Fruit fly (Drosophila melanogaster) whole organism, embryonic: ENCODE measurements around the gene teq.

Source experiments
- Blimp-1 ChIP-seq: fragments of 200-800 bp; sonication (Bioruptor generic); optimal IDR thresholded peaks from 3 replicates; lab custom pipeline; 2018; ENCODE audit warnings: missing biosample characterization, missing genetic modification characterization, mild to moderate bottlenecking, moderate library complexity, missing genetic modification reagents
- CG10431 ChIP-seq: fragments of 200-800 bp; sonication (Bioruptor generic); optimal IDR thresholded peaks from 3 replicates; lab custom pipeline; 2018; ENCODE audit warnings: missing biosample characterization, mild to moderate bottlenecking, missing genetic modification characterization
- CG10959 ChIP-seq: fragments of 200-800 bp; sonication (Bioruptor generic); IDR thresholded peaks from 2 replicates; pipeline ENCODE4 v1.3.6; 2022; ENCODE audit warnings: missing biosample characterization, missing genetic modification characterization
- CG11723 ChIP-seq: fragments of 200-800 bp; sonication (Bioruptor generic); optimal IDR thresholded peaks from 2 replicates; lab custom pipeline; 2017; ENCODE audit warnings: missing biosample characterization, mild to moderate bottlenecking, missing genetic modification characterization
- CG14014 ChIP-seq: fragments of 200-800 bp; sonication (Bioruptor generic); IDR thresholded peaks from 2 replicates; pipeline ENCODE4 v1.3.6; 2022; ENCODE audit warnings: missing biosample characterization, missing genetic modification characterization
- CG15073 ChIP-seq: fragments of 200-800 bp; sonication (Bioruptor generic); optimal IDR thresholded peaks from 2 replicates; lab custom pipeline; 2016; ENCODE audit warnings: missing biosample characterization, missing genetic modification characterization
- CG17186 ChIP-seq: fragments of 200-800 bp; sonication (Bioruptor generic); optimal IDR thresholded peaks from 3 replicates; lab custom pipeline; 2017; ENCODE audit warnings: missing biosample characterization, missing genetic modification reagents, missing genetic modification characterization
- CG30403 ChIP-seq: fragments of 200-800 bp; sonication (Bioruptor generic); optimal IDR thresholded peaks from 3 replicates; lab custom pipeline; 2016; ENCODE audit warnings: missing biosample characterization, missing genetic modification characterization
- CG3065 ChIP-seq: fragments of 200-800 bp; sonication (Bioruptor generic); optimal IDR thresholded peaks from 2 replicates; lab custom pipeline; 2016; ENCODE audit warnings: missing biosample characterization, missing genetic modification characterization
- CG31224 ChIP-seq: fragments of 200-800 bp; sonication (Bioruptor generic); IDR thresholded peaks from 2 replicates; pipeline ENCODE4 v1.3.6; 2022; ENCODE audit warnings: missing biosample characterization, missing genetic modification characterization
- CG32532 ChIP-seq: fragments of 200-800 bp; sonication (Bioruptor generic); IDR thresholded peaks from 2 replicates; pipeline ENCODE4 v1.3.6; 2022; ENCODE audit warnings: missing biosample characterization, missing genetic modification characterization
- CG34376 ChIP-seq: fragments of 200-800 bp; sonication (Bioruptor generic); optimal IDR thresholded peaks from 2 replicates; lab custom pipeline; 2018; ENCODE audit warnings: missing biosample characterization, mild to moderate bottlenecking, missing genetic modification characterization
- CG3838 ChIP-seq: fragments of 200-800 bp; sonication (Bioruptor generic); optimal IDR thresholded peaks from 3 replicates; lab custom pipeline; 2016; ENCODE audit warnings: missing biosample characterization, missing genetic modification characterization
- CG4424 ChIP-seq: fragments of 200-800 bp; sonication (Bioruptor generic); optimal IDR thresholded peaks from 3 replicates; lab custom pipeline; 2016; ENCODE audit warnings: missing biosample characterization, missing genetic modification characterization
- CG6854 ChIP-seq: fragments of 200-800 bp; sonication (Bioruptor generic); optimal IDR thresholded peaks from 3 replicates; lab custom pipeline; 2017; ENCODE audit warnings: missing biosample characterization, mild to moderate bottlenecking, missing genetic modification characterization
- CG9215 ChIP-seq: fragments of 200-800 bp; sonication (Bioruptor generic); IDR thresholded peaks from 2 replicates; pipeline ENCODE4 v1.3.6; 2022; ENCODE audit warnings: missing biosample characterization, missing genetic modification characterization
- CG9797 ChIP-seq: fragments of 200-800 bp; sonication (Bioruptor generic); optimal IDR thresholded peaks from 3 replicates; lab custom pipeline; 2018; ENCODE audit warnings: missing biosample characterization, mild to moderate bottlenecking, missing genetic modification characterization
- CG9876 ChIP-seq: fragments of 200-800 bp; sonication (Bioruptor generic); optimal IDR thresholded peaks from 2 replicates; lab custom pipeline; 2016; ENCODE audit warnings: missing biosample characterization, missing genetic modification characterization
- Chrac-16 ChIP-seq: fragments of 200-800 bp; sonication (Bioruptor generic); optimal IDR thresholded peaks from 3 replicates; lab custom pipeline; 2016; ENCODE audit warnings: missing biosample characterization, missing genetic modification characterization
- Dbx ChIP-seq: fragments of 200-800 bp; sonication (Bioruptor generic); IDR thresholded peaks from 3 replicates; pipeline ENCODE4 v1.3.6; 2022; ENCODE audit warnings: missing biosample characterization, missing genetic modification characterization
- Dip3 ChIP-seq: fragments of 200-800 bp; sonication (Bioruptor generic); optimal IDR thresholded peaks from 3 replicates; lab custom pipeline; 2016; ENCODE audit warnings: missing biosample characterization, missing genetic modification characterization
- Eip74EF ChIP-seq, 2 experiments: fragments of 200-800 bp in 1 of 2; fragments of >200 bp in 1 of 2; sonication (Bioruptor generic) in 1 of 2; optimal IDR thresholded peaks; 2 replicates each; lab custom pipeline; 2017 to 2019; ENCODE audit warnings: missing biosample characterization in 2 of 2, missing genetic modification characterization in 2 of 2, mild to moderate bottlenecking in 1 of 2, moderate library complexity in 1 of 2
- Fer1 ChIP-seq: fragments of 200-800 bp; sonication (Bioruptor generic); optimal IDR thresholded peaks from 2 replicates; lab custom pipeline; 2017; ENCODE audit warnings: missing biosample characterization, mild to moderate bottlenecking, missing genetic modification characterization
- HHEX ChIP-seq: fragments of 200-800 bp; sonication (Bioruptor generic); optimal IDR thresholded peaks from 3 replicates; lab custom pipeline; 2017; ENCODE audit warnings: missing biosample characterization, mild to moderate bottlenecking, missing genetic modification characterization, missing genetic modification reagents
- Jarid2 ChIP-seq: fragments of 200-800 bp; sonication (Bioruptor generic); optimal IDR thresholded peaks from 3 replicates; lab custom pipeline; 2017; ENCODE audit warnings: mild to moderate bottlenecking, missing biosample characterization, missing genetic modification reagents, missing genetic modification characterization
- Max ChIP-seq: fragments of 200-800 bp; sonication (Bioruptor generic); optimal IDR thresholded peaks from 2 replicates; lab custom pipeline; 2016; ENCODE audit warnings: missing biosample characterization, mild to moderate bottlenecking, missing genetic modification characterization
- Med ChIP-seq: fragments of 200-800 bp; sonication (Bioruptor generic); peaks from one replicate; lab custom pipeline; 2016; ENCODE audit warnings: missing biosample characterization, missing genetic modification characterization, mild to moderate bottlenecking, inconsistent platforms, moderate library complexity
- Mrtf ChIP-seq: fragments of 200-800 bp; sonication (Bioruptor generic); IDR thresholded peaks from 3 replicates; pipeline ENCODE4 v1.3.6; 2022; ENCODE audit warnings: missing biosample characterization, missing genetic modification characterization
- Myb ChIP-seq: fragments of 200-800 bp; sonication (Bioruptor generic); optimal IDR thresholded peaks from 2 replicates; lab custom pipeline; 2016; ENCODE audit warnings: missing biosample characterization, missing genetic modification characterization
- Nf-YA ChIP-seq: fragments of 200-800 bp; sonication (Bioruptor generic); IDR thresholded peaks from 2 replicates; pipeline ENCODE4 v1.3.6; 2022; ENCODE audit warnings: missing biosample characterization, missing genetic modification characterization
- Nf-YB ChIP-seq: fragments of 200-800 bp; sonication (Bioruptor generic); optimal IDR thresholded peaks from 3 replicates; lab custom pipeline; 2019; ENCODE audit warnings: missing biosample characterization, mild to moderate bottlenecking, missing genetic modification characterization, moderate library complexity
- Nf-YC ChIP-seq: fragments of 200-800 bp; optimal IDR thresholded peaks from 3 replicates; lab custom pipeline; 2019; ENCODE audit warnings: missing biosample characterization, mild to moderate bottlenecking, missing genetic modification characterization, moderate library complexity
- Oli ChIP-seq: fragments of 200-800 bp; sonication (Bioruptor generic); optimal IDR thresholded peaks from 2 replicates; lab custom pipeline; 2018; ENCODE audit warnings: missing biosample characterization, mild to moderate bottlenecking, missing genetic modification characterization, moderate library complexity
- Optix ChIP-seq: fragments of 200-800 bp; sonication (Bioruptor generic); IDR thresholded peaks from 3 replicates; pipeline ENCODE4 v1.3.6; 2022; ENCODE audit warnings: missing biosample characterization, missing genetic modification characterization
- Sry-δ ChIP-seq: fragments of 200-800 bp; sonication (Bioruptor generic); optimal IDR thresholded peaks from 2 replicates; lab custom pipeline; 2016; ENCODE audit warnings: missing biosample characterization, missing genetic modification characterization
- Ssrp ChIP-seq: fragments of 200-800 bp; sonication (Bioruptor generic); optimal IDR thresholded peaks from 2 replicates; lab custom pipeline; 2018; ENCODE audit warnings: missing biosample characterization, mild to moderate bottlenecking, missing genetic modification characterization, moderate library complexity
- caup ChIP-seq: fragments of 200-800 bp; sonication (Bioruptor generic); optimal IDR thresholded peaks from 3 replicates; lab custom pipeline; 2017; ENCODE audit warnings: missing biosample characterization, mild to moderate bottlenecking, missing genetic modification characterization, moderate library complexity; ENCODE audit not compliant: severe bottlenecking
- ci ChIP-seq: fragments of 200-800 bp; sonication (Bioruptor generic); IDR thresholded peaks from 3 replicates; pipeline ENCODE4 v1.3.6; 2022; ENCODE audit warnings: missing biosample characterization, missing genetic modification characterization
- danr ChIP-seq: fragments of 200-800 bp; sonication (Bioruptor generic); IDR thresholded peaks from 2 replicates; pipeline ENCODE4 v1.3.6; 2022; ENCODE audit warnings: missing biosample characterization, missing genetic modification characterization
- eve ChIP-seq, 2 experiments: fragments of >200 bp; optimal IDR thresholded peaks; 2 replicates each; lab custom pipeline; 2017; ENCODE audit warnings: missing biosample characterization in 2 of 2, missing genetic modification characterization in 2 of 2
- insv ChIP-seq, 2 experiments: fragments of 200-800 bp; sonication (Bioruptor generic); optimal IDR thresholded peaks; 3 replicates each; lab custom pipeline; 2016 to 2018; ENCODE audit warnings: missing biosample characterization in 2 of 2, missing genetic modification characterization in 2 of 2
- klu ChIP-seq: fragments of 200-800 bp; sonication (Bioruptor generic); IDR thresholded peaks from 2 replicates; pipeline ENCODE4 v1.3.6; 2022; ENCODE audit warnings: missing biosample characterization, missing genetic modification characterization
- maf-S ChIP-seq: fragments of 200-800 bp; sonication (Bioruptor generic); optimal IDR thresholded peaks from 2 replicates; lab custom pipeline; 2016; ENCODE audit warnings: missing biosample characterization, missing genetic modification characterization
- nmo ChIP-seq: fragments of 200-800 bp; sonication (Bioruptor generic); optimal IDR thresholded peaks from 2 replicates; lab custom pipeline; 2018; ENCODE audit warnings: missing biosample characterization, mild to moderate bottlenecking, missing genetic modification characterization, moderate library complexity
- phol ChIP-seq: fragments of 200-800 bp; sonication (Bioruptor generic); optimal IDR thresholded peaks from 3 replicates; lab custom pipeline; 2018; ENCODE audit warnings: missing biosample characterization, mild to moderate bottlenecking, missing genetic modification characterization, moderate library complexity
- pros ChIP-seq: fragments of 200-800 bp; sonication (Bioruptor generic); optimal IDR thresholded peaks from 3 replicates; lab custom pipeline; 2019; ENCODE audit warnings: missing biosample characterization, mild to moderate bottlenecking, missing genetic modification characterization, moderate library complexity
- slou ChIP-seq: fragments of 200-800 bp; sonication (Bioruptor generic); optimal IDR thresholded peaks from 3 replicates; lab custom pipeline; 2016; ENCODE audit warnings: missing biosample characterization, missing genetic modification characterization
- sug ChIP-seq: fragments of 200-800 bp; optimal IDR thresholded peaks from 2 replicates; lab custom pipeline; 2019; ENCODE audit warnings: missing biosample characterization, mild to moderate bottlenecking, missing genetic modification characterization, moderate library complexity
- unpg ChIP-seq: fragments of 200-800 bp; sonication (Bioruptor generic); optimal IDR thresholded peaks from 3 replicates; lab custom pipeline; 2018; ENCODE audit warnings: missing biosample characterization, mild to moderate bottlenecking, missing genetic modification characterization, moderate library complexity
- vfl ChIP-seq: fragments of 200-800 bp; sonication (Bioruptor generic); optimal IDR thresholded peaks from 2 replicates; lab custom pipeline; 2016; ENCODE audit warnings: missing biosample characterization, missing genetic modification characterization
- wor ChIP-seq: fragments of 200-800 bp; sonication (Bioruptor generic); IDR thresholded peaks from 2 replicates; pipeline ENCODE4 v1.3.6; 2022; ENCODE audit warnings: missing biosample characterization, missing genetic modification characterization
- z ChIP-seq: fragments of 200-800 bp; sonication (Bioruptor generic); IDR thresholded peaks from 3 replicates; pipeline ENCODE4 v1.3.6; 2022; ENCODE audit warnings: missing biosample characterization, missing genetic modification characterization
- zf30C ChIP-seq: fragments of 200-800 bp; sonication (Bioruptor generic); optimal IDR thresholded peaks from 3 replicates; lab custom pipeline; 2018; ENCODE audit warnings: missing biosample characterization, mild to moderate bottlenecking, missing genetic modification characterization

teq gene

dm6 chr3L:9074285-9074684 lies at the start of gene teq:
Gene teq (plus strand): TSS chr3L:9074643.
- TF ChIP-seq Dbx (no peak), slou (GFP tag; lab: Kevin White, UChicago) (no peak), sug (tag; lab: Kevin White, UChicago) (peak; percentile 28), HHEX (no peak), danr (GFP tag; lab: Robert Waterston, UW) (no peak), CG34376 (GFP tag; lab: Kevin White, UChicago) (peak; percentile 81), maf-S (no peak), Max (GFP tag; lab: Kevin White, UChicago) (no peak), CG32532 (GFP tag; lab: Robert Waterston, UW) (no peak), pros (GFP tag; lab: Kevin White, UChicago) (peak; percentile 62), Ssrp (tag; lab: Kevin White, UChicago) (no peak), CG9797 (no peak), CG9876 (GFP tag; lab: Kevin White, UChicago) (no peak), Oli (tag; lab: Kevin White, UChicago) (no peak), CG17186 (no peak), CG10959 (GFP tag; lab: Robert Waterston, UW) (no peak), caup (GFP tag; lab: Kevin White, UChicago) (no peak), CG30403 (no peak), unpg (no peak), Fer1 (no peak), Chrac-16 (GFP tag; lab: Kevin White, UChicago) (no peak), wor (GFP tag; lab: Robert Waterston, UW) (no peak), CG4424 (no peak), vfl (no peak), z (GFP tag; lab: Robert Waterston, UW) (peak; percentile 77; the same call in 2 of the 3 replicates), Dip3 (GFP tag; lab: Kevin White, UChicago) (no peak), CG15073 (no peak), CG3838 (no peak)

- TF ChIP-seq Optix (GFP tag; lab: Robert Waterston, UW) (0 out of 3 replicates have a peak, but pooled peaks have one; percentile 7), Med (GFP tag; lab: Kevin White, UChicago) (peak; percentile 33), HHEX (peak; percentile 30), Sry-δ (no peak), Blimp-1 (no peak), ci (0 out of 3 replicates have a peak, but pooled peaks have one; percentile 37), Myb (no peak), insv (GFP tag; optimal IDR thresholded peaks at IDR 0.05; lab: Kevin White, UChicago) (no peak), CG9215 (GFP tag; lab: Robert Waterston, UW) (no peak), Mrtf (GFP tag; lab: Robert Waterston, UW) (no peak), CG6854 (GFP tag; lab: Kevin White, UChicago) (no peak), zf30C (GFP tag; lab: Kevin White, UChicago) (no peak), CG11723 (no peak), CG31224 (GFP tag; lab: Robert Waterston, UW) (no peak), CG10431 (GFP tag; lab: Kevin White, UChicago) (no peak), Nf-YC (tag; lab: Kevin White, UChicago) (peak; percentile 58), klu (GFP tag; lab: Robert Waterston, UW) (no peak), Nf-YA (GFP tag; lab: Robert Waterston, UW) (no peak), phol (tag; lab: Kevin White, UChicago) (peak; percentile 34), Jarid2 (GFP tag; lab: Kevin White, UChicago) (peak; percentile 4), Eip74EF (GFP tag; optimal IDR thresholded peaks at IDR 0.05; lab: Kevin White, UChicago) (no peak), nmo (GFP tag; lab: Kevin White, UChicago) (no peak), eve (GFP tag; optimal IDR thresholded peaks at IDR 0.05; lab: Kevin White, UChicago) (no peak), CG14014 (no peak), CG3065 (GFP tag; lab: Kevin White, UChicago) (peak; percentile 2), Nf-YB (GFP tag; lab: Kevin White, UChicago) (peak; percentile 57)
These were observed 49.7 kb upstream of the teq start for dm6 chr3L:9024741-9025140.
